Fruit fly (Drosophila melanogaster) whole organism, embryonic: ENCODE results near the gene CG14644.

ENCODE experiments used
- Adf1 ChIP-seq: fragments of 200-800 bp; sonication (Bioruptor generic); IDR thresholded peaks from 2 replicates; pipeline ENCODE4 v1.3.6; 2022; ENCODE audit warnings: missing biosample characterization, missing genetic modification characterization
- Asciz ChIP-seq: fragments of 200-800 bp; sonication (Bioruptor generic); optimal IDR thresholded peaks from 2 replicates; lab custom pipeline; 2017; ENCODE audit warnings: missing biosample characterization, mild to moderate bottlenecking, missing genetic modification characterization, missing genetic modification reagents
- CG10321 ChIP-seq: fragments of 200-800 bp; sonication (Bioruptor generic); IDR thresholded peaks from 2 replicates; pipeline ENCODE4 v1.3.6; 2022; ENCODE audit warnings: missing biosample characterization, missing genetic modification characterization
- CG12104 ChIP-seq: fragments of 200-800 bp; sonication (Bioruptor generic); optimal IDR thresholded peaks from 3 replicates; lab custom pipeline; 2016; ENCODE audit warnings: missing biosample characterization, missing genetic modification characterization
- CG12236 ChIP-seq: fragments of 200-800 bp; sonication (Bioruptor generic); optimal IDR thresholded peaks from 2 replicates; lab custom pipeline; 2016; ENCODE audit warnings: missing biosample characterization, missing genetic modification characterization
- CG13775 ChIP-seq: fragments of 200-800 bp; sonication (Bioruptor generic); optimal IDR thresholded peaks from 3 replicates; lab custom pipeline; 2017; ENCODE audit warnings: missing biosample characterization, mild to moderate bottlenecking, missing genetic modification characterization
- CG14441 ChIP-seq: fragments of 200-800 bp; sonication (Bioruptor generic); IDR thresholded peaks from 2 replicates; pipeline ENCODE4 v1.3.6; 2022; ENCODE audit warnings: missing biosample characterization, missing genetic modification characterization
- CG1647 ChIP-seq: fragments of 200-800 bp; sonication (Bioruptor generic); optimal IDR thresholded peaks from 3 replicates; lab custom pipeline; 2016; ENCODE audit warnings: missing biosample characterization, missing genetic modification characterization
- CG17328 ChIP-seq: fragments of 200-800 bp; sonication (Bioruptor generic); IDR thresholded peaks from 2 replicates; pipeline ENCODE4 v1.3.6; 2022; ENCODE audit warnings: missing biosample characterization, missing genetic modification characterization
- CG3726 ChIP-seq: fragments of 200-800 bp; sonication (Bioruptor generic); IDR thresholded peaks from 3 replicates; pipeline ENCODE4, ENCODE4 v1.3.6; 2022; ENCODE audit warnings: missing biosample characterization, missing genetic modification characterization
- CG6689 ChIP-seq: fragments of 200-800 bp; sonication (Bioruptor generic); IDR thresholded peaks from 2 replicates; pipeline ENCODE4 v1.3.6; 2022; ENCODE audit warnings: missing biosample characterization, missing genetic modification characterization
- CG7839 ChIP-seq: fragments of 200-800 bp; sonication (Bioruptor generic); optimal IDR thresholded peaks from 3 replicates; lab custom pipeline; 2018; ENCODE audit warnings: missing biosample characterization, mild to moderate bottlenecking, missing genetic modification characterization, moderate library complexity
- CTCF ChIP-seq: fragments of 200-800 bp; sonication (Bioruptor generic); optimal IDR thresholded peaks from 2 replicates; lab custom pipeline; 2017; ENCODE audit warnings: missing biosample characterization, mild to moderate bottlenecking, missing genetic modification characterization, moderate library complexity
- Dad ChIP-seq: fragments of 200-800 bp; sonication (Bioruptor generic); optimal IDR thresholded peaks from 3 replicates; lab custom pipeline; 2016; ENCODE audit warnings: missing biosample characterization, missing genetic modification characterization
- Fer3 ChIP-seq: fragments of 200-800 bp; sonication (Bioruptor generic); optimal IDR thresholded peaks from 2 replicates; lab custom pipeline; 2018; ENCODE audit warnings: missing biosample characterization, mild to moderate bottlenecking, missing genetic modification characterization, moderate library complexity
- HmgD ChIP-seq: fragments of 200-800 bp; sonication (Bioruptor generic); optimal IDR thresholded peaks from 3 replicates; lab custom pipeline; 2016; ENCODE audit warnings: missing biosample characterization, missing genetic modification characterization
- HmgZ ChIP-seq: fragments of 200-800 bp; sonication (Bioruptor generic); optimal IDR thresholded peaks from 2 replicates; lab custom pipeline; 2018; ENCODE audit warnings: missing biosample characterization, mild to moderate bottlenecking, missing genetic modification characterization
- Myb ChIP-seq: fragments of 200-800 bp; sonication (Bioruptor generic); optimal IDR thresholded peaks from 2 replicates; lab custom pipeline; 2016; ENCODE audit warnings: missing biosample characterization, missing genetic modification characterization
- Oli ChIP-seq: fragments of 200-800 bp; sonication (Bioruptor generic); optimal IDR thresholded peaks from 2 replicates; lab custom pipeline; 2018; ENCODE audit warnings: missing biosample characterization, mild to moderate bottlenecking, missing genetic modification characterization, moderate library complexity
- PHDP ChIP-seq: fragments of 200-800 bp; sonication (Bioruptor generic); optimal IDR thresholded peaks from 3 replicates; lab custom pipeline; 2018; ENCODE audit warnings: missing biosample characterization, mild to moderate bottlenecking, missing genetic modification characterization, moderate library complexity
- Side ChIP-seq: fragments of 200-800 bp; sonication (Bioruptor generic); optimal IDR thresholded peaks from 2 replicates; lab custom pipeline; 2016; ENCODE audit warnings: missing biosample characterization, missing genetic modification characterization
- bsh ChIP-seq, 2 experiments: fragments of 200-800 bp; sonication (Bioruptor generic); optimal IDR thresholded peaks; 2 replicates each; lab custom pipeline; 2017 to 2018; ENCODE audit warnings: mild to moderate bottlenecking in 2 of 2, missing biosample characterization in 2 of 2, missing genetic modification characterization in 2 of 2, moderate library complexity in 1 of 2
- cas ChIP-seq: fragments of 200-800 bp; sonication (Bioruptor generic); IDR thresholded peaks from 2 replicates; pipeline ENCODE4 v1.3.6; 2022; ENCODE audit warnings: missing biosample characterization, missing genetic modification characterization
- chif ChIP-seq, 2 experiments: fragments of 200-800 bp; sonication (Bioruptor generic); optimal IDR thresholded peaks; 3 replicates each; lab custom pipeline; 2016; ENCODE audit warnings: missing biosample characterization in 2 of 2, missing genetic modification characterization in 2 of 2
- croc ChIP-seq: fragments of 200-800 bp; sonication (Bioruptor generic); conservative IDR thresholded peaks from 3 replicates; pipeline ENCODE4 v1.3.6; 2022; ENCODE audit warnings: missing biosample characterization, missing genetic modification characterization
- dan ChIP-seq: fragments of 200-800 bp; sonication (Bioruptor generic); IDR thresholded peaks from 2 replicates; pipeline ENCODE4 v1.3.6; 2022; ENCODE audit warnings: missing biosample characterization, missing genetic modification characterization
- dpn ChIP-seq, 2 experiments: fragments of 200-800 bp; sonication (Bioruptor generic); optimal IDR thresholded peaks; 3 replicates each; lab custom pipeline; 2016; ENCODE audit warnings: missing biosample characterization in 2 of 2, missing genetic modification characterization in 2 of 2
- fd96Cb ChIP-seq: fragments of 200-800 bp; sonication (Bioruptor generic); optimal IDR thresholded peaks from 2 replicates; lab custom pipeline; 2018; ENCODE audit warnings: missing biosample characterization, mild to moderate bottlenecking, missing genetic modification characterization, moderate library complexity
- fu2 ChIP-seq: fragments of 200-800 bp; sonication (Bioruptor generic); optimal IDR thresholded peaks from 2 replicates; lab custom pipeline; 2016; ENCODE audit warnings: missing biosample characterization, missing genetic modification characterization
- gcm2 ChIP-seq: fragments of 200-800 bp; sonication (Bioruptor generic); optimal IDR thresholded peaks from 2 replicates; lab custom pipeline; 2016; ENCODE audit warnings: missing biosample characterization, missing genetic modification characterization
- hkb ChIP-seq, 2 experiments: fragments of 200-800 bp in 1 of 2; fragments of >200 bp in 1 of 2; sonication (Bioruptor generic) in 1 of 2; IDR thresholded peaks in 1 of 2; optimal IDR thresholded peaks in 1 of 2; 2 replicates each; pipeline versions ENCODE4 v1.3.6 to Lab custom; 2017 to 2022; ENCODE audit warnings: missing biosample characterization in 1 of 2, missing genetic modification characterization in 1 of 2
- kah ChIP-seq: fragments of 200-800 bp; sonication (Bioruptor generic); optimal IDR thresholded peaks from 2 replicates; lab custom pipeline; 2018; ENCODE audit warnings: missing biosample characterization, mild to moderate bottlenecking, missing genetic modification characterization
- kay ChIP-seq: fragments of 200-800 bp; sonication (Bioruptor generic); optimal IDR thresholded peaks from 2 replicates; lab custom pipeline; 2016; ENCODE audit warnings: missing biosample characterization, missing genetic modification characterization
- lola ChIP-seq, 3 experiments: fragments of >200 bp in 2 of 3; fragments of 200-800 bp in 1 of 3; sonication (Bioruptor generic) in 1 of 3; optimal IDR thresholded peaks; 2 replicates each; lab custom pipeline; 2017 to 2019; ENCODE audit warnings: missing biosample characterization in 3 of 3, missing genetic modification characterization in 3 of 3, mild to moderate bottlenecking in 1 of 3, moderate library complexity in 1 of 3
- luna ChIP-seq: fragments of 200-800 bp; sonication (Bioruptor generic); optimal IDR thresholded peaks from 2 replicates; lab custom pipeline; 2016; ENCODE audit warnings: missing biosample characterization, missing genetic modification characterization
- nom ChIP-seq: fragments of 200-800 bp; sonication (Bioruptor generic); optimal IDR thresholded peaks from 2 replicates; lab custom pipeline; 2017; ENCODE audit warnings: missing biosample characterization, missing genetic modification characterization, mild to moderate bottlenecking, moderate library complexity, missing genetic modification reagents
- onecut ChIP-seq: fragments of 200-800 bp; sonication (Bioruptor generic); IDR thresholded peaks from 2 replicates; pipeline ENCODE4 v1.3.6; 2022; ENCODE audit warnings: missing biosample characterization, missing genetic modification characterization
- p53 ChIP-seq: fragments of 200-800 bp; sonication (Bioruptor generic); optimal IDR thresholded peaks from 2 replicates; lab custom pipeline; 2016; ENCODE audit warnings: missing biosample characterization, missing genetic modification characterization
- pan ChIP-seq, 4 experiments: fragments of >200 bp in 3 of 4; fragments of 200-800 bp in 1 of 4; sonication (Bioruptor generic) in 1 of 4; optimal IDR thresholded peaks in 3 of 4; IDR thresholded peaks in 1 of 4; 2 replicates each; pipeline versions ENCODE4 v1.3.6 to Lab custom; 2017 to 2022; ENCODE audit warnings: missing biosample characterization in 2 of 4, missing genetic modification characterization in 2 of 4, mixed read lengths in 1 of 4
- repo ChIP-seq: fragments of 200-800 bp; sonication (Bioruptor generic); optimal IDR thresholded peaks from 2 replicates; lab custom pipeline; 2016; ENCODE audit warnings: missing biosample characterization, missing genetic modification characterization
- row ChIP-seq: fragments of 200-800 bp; sonication (Bioruptor generic); IDR thresholded peaks from 3 replicates; pipeline ENCODE4 v1.3.6; 2022; ENCODE audit warnings: missing biosample characterization, missing genetic modification characterization
- sc ChIP-seq, 3 experiments: fragments of >200 bp in 2 of 3; fragments of 200-800 bp in 1 of 3; sonication (Bioruptor generic) in 1 of 3; optimal IDR thresholded peaks; 2 replicates in 2 of 3; 3 replicates in 1 of 3; lab custom pipeline; 2017; ENCODE audit warnings: mild to moderate bottlenecking in 1 of 3, missing biosample characterization in 1 of 3, missing genetic modification characterization in 1 of 3, missing genetic modification reagents in 1 of 3
- sd ChIP-seq: fragments of 200-800 bp; sonication (Bioruptor generic); optimal IDR thresholded peaks from 3 replicates; lab custom pipeline; 2018; ENCODE audit warnings: missing biosample characterization, mild to moderate bottlenecking, missing genetic modification characterization, moderate library complexity
- sug ChIP-seq: fragments of 200-800 bp; optimal IDR thresholded peaks from 2 replicates; lab custom pipeline; 2019; ENCODE audit warnings: missing biosample characterization, mild to moderate bottlenecking, missing genetic modification characterization, moderate library complexity
- unpg ChIP-seq: fragments of 200-800 bp; sonication (Bioruptor generic); optimal IDR thresholded peaks from 3 replicates; lab custom pipeline; 2018; ENCODE audit warnings: missing biosample characterization, mild to moderate bottlenecking, missing genetic modification characterization, moderate library complexity
- vvl ChIP-seq: fragments of 200-800 bp; sonication (Bioruptor generic); IDR thresholded peaks from 2 replicates; pipeline ENCODE4 v1.3.6; 2022; ENCODE audit warnings: missing biosample characterization, missing genetic modification characterization
- zen ChIP-seq: fragments of 200-800 bp; sonication (Bioruptor generic); optimal IDR thresholded peaks from 3 replicates; lab custom pipeline; 2018; ENCODE audit warnings: missing biosample characterization, mild to moderate bottlenecking, missing genetic modification characterization, moderate library complexity

The CG14644 gene

DNA sequence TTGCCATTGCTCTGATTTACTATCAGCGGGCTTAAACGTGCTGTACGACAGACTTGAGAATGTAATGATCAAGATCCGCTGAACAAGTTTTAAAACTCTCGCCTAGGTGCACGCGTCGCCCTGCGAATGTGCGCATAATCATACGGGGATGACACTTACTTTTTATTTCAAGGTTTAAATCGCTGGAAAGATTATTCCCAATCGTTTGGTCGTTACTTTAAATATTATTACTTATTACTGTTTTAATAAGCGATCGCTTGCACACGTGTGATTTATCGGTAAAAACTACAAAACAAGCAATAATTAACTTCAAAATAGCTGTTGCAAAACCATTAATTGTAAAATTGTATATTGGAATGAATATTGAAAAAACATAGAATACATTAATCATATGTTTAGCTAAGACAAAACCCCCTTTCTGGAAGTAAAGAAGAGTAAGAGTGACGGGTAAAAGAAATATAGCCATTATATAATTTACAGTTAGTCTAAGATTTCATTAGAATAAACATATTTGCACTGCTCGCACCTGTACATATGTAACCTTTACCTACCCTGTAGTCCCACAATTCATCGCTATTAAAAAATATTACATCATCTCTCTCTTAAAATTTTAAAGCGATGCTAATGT, 23.6 kb downstream of the CG14644 start, which contains the start of gene DhpD (continued):
- TF ChIP-seq hkb (optimal IDR thresholded peaks at IDR 0.05; lab: Kevin White, UChicago), result no peak
- peak; percentile 81 for TF ChIP-seq hkb (GFP tag; IDR thresholded peaks at IDR 0.05; lab: Robert Waterston, UW)
- no peak for TF ChIP-seq CG10321 (GFP tag; lab: Robert Waterston, UW)
- TF ChIP-seq unpg (GFP tag; lab: Kevin White, UChicago), result peak; percentile 67
- TF ChIP-seq CG6689 (GFP tag; lab: Robert Waterston, UW), result peak; percentile 63
- TF ChIP-seq luna (GFP tag; lab: Kevin White, UChicago), result no peak
- TF ChIP-seq CG17328, result peak; percentile 80
- no peak for TF ChIP-seq sc (optimal IDR thresholded peaks at IDR 0.05; lab: Kevin White, UChicago)
- no peak for TF ChIP-seq sc (GFP tag; optimal IDR thresholded peaks at IDR 0.05; lab: Kevin White, UChicago)
- 0 out of 2 replicates have a peak, but pooled peaks have one; percentile 35 for TF ChIP-seq Adf1
- peak; percentile 37 for TF ChIP-seq fu2 (GFP tag; lab: Kevin White, UChicago)
- TF ChIP-seq bsh (GFP tag; optimal IDR thresholded peaks at IDR 0.05; lab: Kevin White, UChicago), result peak; percentile 34 to 64
- no peak for TF ChIP-seq pan (optimal IDR thresholded peaks at IDR 0.05; lab: Kevin White, UChicago)
- TF ChIP-seq pan (GFP tag; optimal IDR thresholded peaks at IDR 0.05 in 1 of 2, IDR thresholded peaks at IDR 0.05 in 1 of 2), result peak in 1 of 2 experiments; percentile 74
- peak; percentile 74 for TF ChIP-seq PHDP (tag; lab: Kevin White, UChicago)
- TF ChIP-seq HmgZ (tag; lab: Kevin White, UChicago), result peak; percentile 80
- peak in 1 of 3 experiments; percentile 5 for TF ChIP-seq lola (GFP tag; optimal IDR thresholded peaks at IDR 0.05; lab: Kevin White, UChicago)
- TF ChIP-seq nom, result peak; percentile 65
- peak; percentile 30 for TF ChIP-seq gcm2 (GFP tag; lab: Kevin White, UChicago)
- TF ChIP-seq Fer3 (tag; lab: Kevin White, UChicago), result peak; percentile 79
- TF ChIP-seq dpn (GFP tag; optimal IDR thresholded peaks at IDR 0.05; lab: Kevin White, UChicago), result peak; percentile 55 to 64
- no peak for TF ChIP-seq p53 (GFP tag; lab: Kevin White, UChicago)
- no peak for TF ChIP-seq sd
- TF ChIP-seq Myb (GFP tag; lab: Kevin White, UChicago), result peak; percentile 37
- TF ChIP-seq vvl (GFP tag; lab: Robert Waterston, UW), result peak; percentile 88
- peak; percentile 75 for TF ChIP-seq CG7839 (tag; lab: Kevin White, UChicago)
- TF ChIP-seq fd96Cb (tag; lab: Kevin White, UChicago), result peak; percentile 63
- peak; percentile 88 for TF ChIP-seq row (GFP tag; lab: Robert Waterston, UW)
- peak; percentile 59 for TF ChIP-seq Asciz (GFP tag; lab: Kevin White, UChicago)
- TF ChIP-seq repo (GFP tag; lab: Kevin White, UChicago), result no peak
- TF ChIP-seq onecut (GFP tag; lab: Robert Waterston, UW), result peak; percentile 60
- TF ChIP-seq CG12236, result no peak
- TF ChIP-seq CG13775 (GFP tag; lab: Kevin White, UChicago), result peak; percentile 55
- TF ChIP-seq Dad, result no peak
- TF ChIP-seq Side, result no peak
- TF ChIP-seq chif (GFP tag; optimal IDR thresholded peaks at IDR 0.05; lab: Kevin White, UChicago), result peak; percentile 4 to 38
- TF ChIP-seq CG3726 (GFP tag; lab: Robert Waterston, UW), result no peak
- peak; percentile 66 for TF ChIP-seq zen (tag; lab: Kevin White, UChicago)
- peak; percentile 66; the same call in 1 of the 2 replicates for TF ChIP-seq CG14441 (GFP tag; lab: Robert Waterston, UW)
- TF ChIP-seq CTCF, result peak; percentile 33
- TF ChIP-seq croc (GFP tag; lab: Robert Waterston, UW), result peak; percentile 42; the same call in 2 of the 3 replicates
- peak; percentile 72 for TF ChIP-seq CG12104 (GFP tag; lab: Kevin White, UChicago)
- TF ChIP-seq sug (tag; lab: Kevin White, UChicago), result peak; percentile 60
- no peak for TF ChIP-seq dan
- peak; percentile 48 for TF ChIP-seq Oli (tag; lab: Kevin White, UChicago)
- no peak for TF ChIP-seq HmgD (GFP tag; lab: Kevin White, UChicago)
- peak; percentile 71 for TF ChIP-seq cas (GFP tag; lab: Robert Waterston, UW)
- TF ChIP-seq CG1647, result peak; percentile 49
- TF ChIP-seq kay, result no peak
- TF ChIP-seq kah (GFP tag; lab: Kevin White, UChicago), result peak; percentile 31
- TF ChIP-seq, all 482 proteins: peak for 305
